Worm (Caenorhabditis elegans) whole organism, L3 larva: ENCODE measurements around the gene parp-2.

Experiments
- ceh-9 ChIP-seq: sonication (generic microtip); optimal IDR thresholded peaks from 2 replicates; lab custom pipeline; 2018; ENCODE audit warnings: missing biosample characterization, missing genetic modification characterization
- fos-1 ChIP-seq: fragments of 150-350 bp; optimal IDR thresholded peaks from 2 replicates; lab custom pipeline; 2014; ENCODE audit warnings: missing biosample characterization, missing genetic modification characterization
- nhr-11 ChIP-seq: fragments of 150-350 bp; optimal IDR thresholded peaks from 2 replicates; lab custom pipeline; 2014; ENCODE audit warnings: missing biosample characterization, missing genetic modification characterization
- nhr-12 ChIP-seq: fragments of 150-350 bp; optimal IDR thresholded peaks from 2 replicates; lab custom pipeline; 2014; ENCODE audit warnings: missing biosample characterization, missing genetic modification characterization
- nhr-23 ChIP-seq: fragments of 150-350 bp; optimal IDR thresholded peaks from 2 replicates; lab custom pipeline; 2014; ENCODE audit warnings: missing biosample characterization, missing genetic modification reagents, missing genetic modification characterization

DNA sequence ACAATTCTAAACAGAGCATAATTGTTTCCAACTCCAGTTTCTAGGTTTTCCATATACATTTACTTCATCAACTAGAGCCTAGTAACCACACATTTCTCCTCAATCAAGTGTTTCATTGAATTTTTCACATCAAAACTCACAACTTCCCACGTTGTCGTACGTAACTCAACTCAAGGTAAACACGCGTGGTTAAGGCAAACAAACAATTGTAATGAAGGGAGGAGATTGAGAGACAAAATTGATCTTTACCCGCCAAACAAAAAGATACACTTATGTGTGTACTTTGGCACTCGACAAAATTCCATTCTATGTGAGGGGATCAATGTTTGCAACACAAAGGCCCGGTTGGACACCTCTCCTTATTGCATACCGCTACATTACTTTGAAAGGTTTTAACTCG lies 12.5 kb downstream of the parp-2 start, which contains the start of gene nhr-19:
- no peak for TF ChIP-seq nhr-11 (tag; lab: Kevin White, UChicago)
- no peak for TF ChIP-seq nhr-12 (tag; lab: Kevin White, UChicago)
- TF ChIP-seq fos-1 (tag; lab: Kevin White, UChicago) = no peak
- TF ChIP-seq nhr-23 (tag; lab: Kevin White, UChicago) = no peak
- TF ChIP-seq ceh-9 (tag; lab: Kevin White, UChicago) = no peak
